Worm (Caenorhabditis elegans): ENCODE data around the gene acp-3.

ce11 chrII:8444007-8444406, 7.1 kb upstream of the acp-3 start, which contains the start of gene evl-20:
- no peak for TF ChIP-seq aly-1 (tag; optimal IDR thresholded peaks at IDR 0.05)
- no peak for TF ChIP-seq ama-1 (optimal IDR thresholded peaks at IDR 0.05)
- TF ChIP-seq sea-1 (GFP tag; conservative IDR thresholded peaks at IDR 0.05) = no peak
- TF ChIP-seq hnd-1 (tag; optimal IDR thresholded peaks at IDR 0.05) = no peak
- no peak for TF ChIP-seq ceh-36 (tag; optimal IDR thresholded peaks at IDR 0.05)

Measured in whole organism, early embryonic.